Fruit fly (Drosophila melanogaster) whole organism, prepupa: ENCODE data around the gene CG7907.

ENCODE experiments used
- CG10669 ChIP-seq: fragments of 200-800 bp; sonication (Bioruptor generic); optimal IDR thresholded peaks from 3 replicates; lab custom pipeline; 2018; ENCODE audit warnings: missing biosample characterization, mild to moderate bottlenecking, missing genetic modification characterization, moderate library complexity
- CG11294 ChIP-seq: fragments of 200-800 bp; sonication (Bioruptor generic); IDR thresholded peaks from 2 replicates; pipeline ENCODE4 v1.3.6; 2022; ENCODE audit warnings: missing biosample characterization, missing genetic modification characterization
- CG3032 ChIP-seq: fragments of 200-800 bp; optimal IDR thresholded peaks from 2 replicates; lab custom pipeline; 2019; ENCODE audit warnings: missing biosample characterization, mild to moderate bottlenecking, missing genetic modification characterization, moderate library complexity
- CG34406 ChIP-seq: fragments of 200-800 bp; sonication (Bioruptor generic); optimal IDR thresholded peaks from 3 replicates; lab custom pipeline; 2016; ENCODE audit warnings: missing biosample characterization, missing genetic modification characterization
- CG6792 ChIP-seq: fragments of 200-800 bp; sonication (Bioruptor generic); optimal IDR thresholded peaks from 3 replicates; lab custom pipeline; 2016; ENCODE audit warnings: missing biosample characterization, missing genetic modification characterization
- CG7368 ChIP-seq: fragments of 200-800 bp; sonication (Bioruptor generic); optimal IDR thresholded peaks from 3 replicates; lab custom pipeline; 2016; ENCODE audit warnings: missing biosample characterization, missing genetic modification characterization
- CG8319 ChIP-seq: fragments of 200-800 bp; sonication (Bioruptor generic); optimal IDR thresholded peaks from 3 replicates; lab custom pipeline; 2016; ENCODE audit warnings: missing biosample characterization, missing genetic modification characterization
- Ets96B ChIP-seq: fragments of 200-800 bp; optimal IDR thresholded peaks from 2 replicates; lab custom pipeline; 2019; ENCODE audit warnings: missing biosample characterization, mild to moderate bottlenecking, missing genetic modification characterization, moderate library complexity
- Hr39 ChIP-seq: fragments of 200-800 bp; sonication (Bioruptor generic); optimal IDR thresholded peaks from 2 replicates; lab custom pipeline; 2016; ENCODE audit warnings: missing biosample characterization, missing genetic modification characterization
- Smox ChIP-seq: fragments of 200-800 bp; sonication (Bioruptor generic); optimal IDR thresholded peaks from 3 replicates; lab custom pipeline; 2016; ENCODE audit warnings: missing biosample characterization, missing genetic modification characterization
- fkh ChIP-seq: fragments of 200-800 bp; sonication (Bioruptor generic); optimal IDR thresholded peaks from 3 replicates; lab custom pipeline; 2017; ENCODE audit warnings: missing biosample characterization, mild to moderate bottlenecking, missing genetic modification characterization, moderate library complexity
- lz ChIP-seq: fragments of 200-800 bp; sonication (Bioruptor generic); optimal IDR thresholded peaks from 3 replicates; lab custom pipeline; 2016; ENCODE audit warnings: missing biosample characterization, missing genetic modification characterization

dm6 chr3R:21359375-21360191 is 44.0 kb upstream of the CG7907 start:
- no peak for TF ChIP-seq lz (GFP tag; lab: Kevin White, UChicago)
- TF ChIP-seq CG3032 (tag; lab: Kevin White, UChicago) = no peak
- no peak for TF ChIP-seq CG8319
- TF ChIP-seq CG7368 = no peak
- no peak for TF ChIP-seq fkh
- no peak for TF ChIP-seq CG34406 (GFP tag; lab: Kevin White, UChicago)
- TF ChIP-seq Hr39 (GFP tag; lab: Kevin White, UChicago) = no peak
- TF ChIP-seq Smox (GFP tag; lab: Kevin White, UChicago) = no peak
- TF ChIP-seq CG6792 (GFP tag; lab: Kevin White, UChicago) = no peak
- TF ChIP-seq Ets96B (tag; lab: Kevin White, UChicago) = no peak
- no peak for TF ChIP-seq CG10669
- TF ChIP-seq CG11294 (GFP tag; lab: Robert Waterston, UW) = no peak
